Fruit fly (Drosophila melanogaster): ENCODE measurements around the gene CG17841.

The CG17841 gene

DNA sequence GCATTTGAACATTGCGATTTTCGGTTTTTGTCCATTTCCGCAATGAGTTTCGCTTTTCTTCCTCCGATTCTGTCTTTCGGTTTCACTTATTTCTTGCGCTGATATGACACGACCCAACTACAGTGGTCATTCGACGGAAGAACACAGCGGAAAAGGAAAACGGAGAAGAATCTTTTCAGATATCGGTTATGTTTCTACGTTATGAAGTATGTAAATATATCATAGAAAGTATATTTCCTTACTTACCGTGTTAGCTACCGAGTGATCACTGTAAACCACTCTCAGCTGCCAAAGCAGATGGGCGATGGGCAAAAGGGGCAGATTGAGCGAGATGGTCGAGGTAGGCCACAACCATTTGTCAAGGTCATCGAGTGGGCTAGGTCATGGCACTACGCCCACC is 19.8 kb downstream of the CG17841 start:
- no peak for TF ChIP-seq CTCF (optimal IDR thresholded peaks at IDR 0.05)
- TF ChIP-seq CG8478 (optimal IDR thresholded peaks at IDR 0.05): no peak

DNA sequence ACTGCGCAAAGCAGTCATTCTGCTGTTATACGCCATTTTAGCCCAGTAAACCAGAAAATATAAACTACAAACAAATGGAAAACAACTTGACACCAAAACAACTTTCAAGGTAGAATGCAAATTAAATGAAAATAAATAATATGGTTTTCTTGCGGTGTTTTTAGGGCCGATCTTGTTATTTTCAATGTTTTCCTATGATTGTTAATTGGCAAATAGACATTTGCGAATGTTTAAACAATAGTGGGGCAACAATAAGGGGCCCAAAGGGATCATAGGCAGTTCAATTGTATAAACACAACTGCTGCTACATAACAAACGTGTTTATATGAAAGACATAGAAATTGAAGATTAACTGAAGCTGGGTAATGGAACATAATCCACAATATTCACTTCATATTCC is 29.0 kb downstream of the CG17841 start:
- no peak for TF ChIP-seq CTCF (optimal IDR thresholded peaks at IDR 0.05)
- no peak for TF ChIP-seq CG8478 (optimal IDR thresholded peaks at IDR 0.05)

DNA sequence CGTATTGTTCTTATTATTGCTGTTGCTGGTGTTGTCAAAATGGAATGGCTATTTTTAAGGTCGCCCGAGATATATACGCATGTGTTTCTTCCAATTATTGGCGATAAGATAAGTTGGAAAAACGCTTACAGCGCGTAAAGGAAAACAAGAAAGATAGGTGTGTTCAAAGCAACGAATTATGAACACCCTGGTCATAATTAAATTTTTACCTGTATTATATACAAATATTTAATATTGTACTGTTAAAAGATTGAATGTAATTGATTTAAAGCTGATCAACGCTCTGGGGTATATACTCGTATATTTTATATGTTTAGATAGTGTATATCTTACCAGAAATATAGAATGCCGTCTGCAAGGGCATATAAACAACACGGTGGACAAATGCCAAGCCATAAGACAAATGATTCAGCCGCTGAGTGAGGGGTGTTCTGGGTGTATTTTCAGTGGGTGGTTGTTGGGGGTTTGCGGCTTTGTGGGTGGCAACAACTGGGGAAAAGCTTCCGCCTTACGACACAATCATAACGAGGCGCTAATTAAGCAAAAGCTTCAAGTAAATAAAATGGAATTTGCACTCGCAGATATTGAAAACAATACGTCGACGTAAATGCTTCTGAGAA is 29.8 kb downstream of the CG17841 start:
- no peak for TF ChIP-seq CTCF (optimal IDR thresholded peaks at IDR 0.05)
- TF ChIP-seq CG8478 (optimal IDR thresholded peaks at IDR 0.05): no peak

DNA sequence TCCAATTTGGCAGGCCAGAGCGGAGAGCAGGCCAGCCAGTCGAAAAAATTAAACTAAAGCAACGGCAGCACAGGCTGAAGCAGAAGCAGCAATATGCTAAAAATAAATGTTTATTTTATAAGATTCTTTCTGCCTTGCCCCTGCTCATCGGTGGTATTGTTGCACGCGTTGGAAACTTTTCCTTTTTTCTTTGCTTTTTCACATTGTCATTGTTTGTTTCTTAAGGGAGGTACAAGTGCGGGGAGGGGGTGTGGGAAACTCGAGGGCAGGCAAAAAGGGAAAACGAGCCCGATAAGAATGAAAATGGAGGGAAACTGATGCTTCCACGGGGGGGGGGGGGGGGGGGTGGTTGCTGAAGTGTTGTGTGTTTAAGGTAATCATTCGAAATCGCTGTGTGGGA is 31.1 kb downstream of the CG17841 start:
- TF ChIP-seq CG8478 (optimal IDR thresholded peaks at IDR 0.05) (no peak), CTCF (optimal IDR thresholded peaks at IDR 0.05) (no peak)

DNA sequence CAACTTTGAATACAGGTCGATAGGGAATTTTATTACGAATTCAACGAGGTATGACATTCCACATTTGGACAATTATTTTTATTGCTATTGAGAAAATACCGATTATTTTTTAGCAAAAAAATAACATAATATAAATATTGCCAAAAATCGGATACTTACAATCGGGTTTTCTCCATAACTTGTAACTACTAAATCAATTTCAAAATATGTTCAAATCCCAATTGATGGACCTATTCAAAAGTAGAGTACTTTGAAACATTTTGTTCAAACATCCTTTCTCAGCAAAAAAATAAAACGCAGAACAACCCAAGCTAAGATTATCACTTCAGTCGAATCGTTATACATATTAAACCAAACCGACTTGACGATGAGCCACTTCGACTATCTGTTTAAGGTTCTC is 49.3 kb downstream of the CG17841 start, which contains the start of gene RabX2:
Gene RabX2, plus strand, starts transcription at position 301 of the 400 bp plus-strand sequence.
- TF ChIP-seq CTCF (optimal IDR thresholded peaks at IDR 0.05): no peak
- no peak for TF ChIP-seq CG8478 (optimal IDR thresholded peaks at IDR 0.05)

- TF ChIP-seq CTCF (optimal IDR thresholded peaks at IDR 0.05): no peak
- no peak for TF ChIP-seq CG8478 (optimal IDR thresholded peaks at IDR 0.05)
These were observed 64.9 kb downstream of the CG17841 start, which contains the start of gene CG12640 for dm6 chrX:10432712-10433111. Gene CG12640 (minus strand): TSS chrX:10432812.

Data from S2 (cell line).